Fruit fly (Drosophila melanogaster) whole organism, embryonic: ENCODE results near the gene snk.

Source experiments
- ATbp ChIP-seq: fragments of 200-800 bp; sonication (Bioruptor generic); optimal IDR thresholded peaks from 2 replicates; lab custom pipeline; 2017; ENCODE audit warnings: missing biosample characterization, mild to moderate bottlenecking, missing genetic modification characterization, missing genetic modification reagents
- B-H1 ChIP-seq: fragments of 200-800 bp; sonication (Bioruptor generic); IDR thresholded peaks from 3 replicates; pipeline ENCODE4 v1.3.6; 2022; ENCODE audit warnings: missing biosample characterization, missing genetic modification characterization
- Bgb ChIP-seq: fragments of 200-800 bp; sonication (Bioruptor generic); IDR thresholded peaks from 2 replicates; pipeline ENCODE4 v1.3.6; 2022; ENCODE audit warnings: missing biosample characterization, missing genetic modification characterization; ENCODE audit not compliant: partially characterized antibody
- CG12659 ChIP-seq: fragments of 200-800 bp; sonication (Bioruptor generic); optimal IDR thresholded peaks from 3 replicates; lab custom pipeline; 2017; ENCODE audit warnings: mild to moderate bottlenecking, missing biosample characterization, missing genetic modification reagents, missing genetic modification characterization
- CG13894 ChIP-seq: fragments of 200-800 bp; sonication (Bioruptor generic); optimal IDR thresholded peaks from 3 replicates; lab custom pipeline; 2018; ENCODE audit warnings: missing biosample characterization, mild to moderate bottlenecking, missing genetic modification characterization, moderate library complexity
- CG1602 ChIP-seq: fragments of 200-800 bp; sonication (Bioruptor generic); optimal IDR thresholded peaks from 3 replicates; lab custom pipeline; 2016; ENCODE audit warnings: missing biosample characterization, missing genetic modification characterization
- CG17829 ChIP-seq: fragments of 200-800 bp; optimal IDR thresholded peaks from 2 replicates; lab custom pipeline; 2019; ENCODE audit warnings: missing biosample characterization, mild to moderate bottlenecking, missing genetic modification characterization, moderate library complexity
- CG18619 ChIP-seq: fragments of 200-800 bp; sonication (Bioruptor generic); optimal IDR thresholded peaks from 3 replicates; lab custom pipeline; 2017; ENCODE audit warnings: missing biosample characterization, mild to moderate bottlenecking, missing genetic modification characterization
- CG2120 ChIP-seq: fragments of 200-800 bp; sonication (Bioruptor generic); optimal IDR thresholded peaks from 3 replicates; lab custom pipeline; 2016; ENCODE audit warnings: missing biosample characterization, missing genetic modification characterization
- CG2199 ChIP-seq: fragments of 200-800 bp; sonication (Bioruptor generic); IDR thresholded peaks from 3 replicates; pipeline ENCODE4 v1.3.6; 2022; ENCODE audit warnings: missing biosample characterization, missing genetic modification characterization
- CG30020 ChIP-seq: fragments of 200-800 bp; optimal IDR thresholded peaks from 2 replicates; lab custom pipeline; 2019; ENCODE audit warnings: missing biosample characterization, mild to moderate bottlenecking, missing genetic modification characterization, moderate library complexity
- CG3281 ChIP-seq: fragments of 200-800 bp; sonication (Bioruptor generic); optimal IDR thresholded peaks from 3 replicates; lab custom pipeline; 2017; ENCODE audit warnings: missing biosample characterization, mild to moderate bottlenecking, missing genetic modification characterization
- CG34224 ChIP-seq: fragments of 200-800 bp; sonication (Bioruptor generic); IDR thresholded peaks from 3 replicates; pipeline ENCODE4 v1.3.6; 2022; ENCODE audit warnings: missing biosample characterization, missing genetic modification characterization; ENCODE audit not compliant: partially characterized antibody
- CG3995 ChIP-seq: fragments of 200-800 bp; sonication (Bioruptor generic); optimal IDR thresholded peaks from 3 replicates; lab custom pipeline; 2016; ENCODE audit warnings: missing biosample characterization, missing genetic modification characterization
- CG6175 ChIP-seq: fragments of 200-800 bp; sonication (Bioruptor generic); IDR thresholded peaks from 3 replicates; pipeline ENCODE4 v1.3.6; 2022; ENCODE audit warnings: missing biosample characterization, missing genetic modification characterization
- CG7357 ChIP-seq: fragments of 200-800 bp; sonication (Bioruptor generic); IDR thresholded peaks from 3 replicates; pipeline ENCODE4 v1.3.6; 2022; ENCODE audit warnings: missing biosample characterization, missing genetic modification characterization
- CG7556 ChIP-seq: fragments of 200-800 bp; sonication (Bioruptor generic); optimal IDR thresholded peaks from 2 replicates; lab custom pipeline; 2017; ENCODE audit warnings: missing biosample characterization, mild to moderate bottlenecking, missing genetic modification characterization
- CG8478 ChIP-seq: fragments of >200 bp; optimal IDR thresholded peaks from 2 replicates; lab custom pipeline; 2018
- CG8944 ChIP-seq: fragments of 200-800 bp; sonication (Bioruptor generic); optimal IDR thresholded peaks from 3 replicates; lab custom pipeline; 2016; ENCODE audit warnings: missing biosample characterization, missing genetic modification characterization
- CG9437 ChIP-seq: fragments of 200-800 bp; sonication (Bioruptor generic); optimal IDR thresholded peaks from 2 replicates; lab custom pipeline; 2018; ENCODE audit warnings: missing biosample characterization, mild to moderate bottlenecking, missing genetic modification characterization
- CkIIα-i1 ChIP-seq: fragments of 200-800 bp; sonication (Bioruptor generic); IDR thresholded peaks from 2 replicates; pipeline ENCODE4 v1.3.6; 2022; ENCODE audit warnings: missing biosample characterization, missing genetic modification characterization
- Fer1 ChIP-seq: fragments of 200-800 bp; sonication (Bioruptor generic); optimal IDR thresholded peaks from 2 replicates; lab custom pipeline; 2017; ENCODE audit warnings: missing biosample characterization, mild to moderate bottlenecking, missing genetic modification characterization
- H15 ChIP-seq: fragments of 200-800 bp; sonication (Bioruptor generic); IDR thresholded peaks from 3 replicates; pipeline ENCODE4 v1.3.6; 2022; ENCODE audit warnings: missing biosample characterization, missing genetic modification characterization
- HLH54F ChIP-seq: fragments of 200-800 bp; sonication (Bioruptor generic); optimal IDR thresholded peaks from 3 replicates; lab custom pipeline; 2016; ENCODE audit warnings: missing biosample characterization, missing genetic modification characterization
- Hand ChIP-seq: fragments of 200-800 bp; sonication (Bioruptor generic); optimal IDR thresholded peaks from 2 replicates; lab custom pipeline; 2017; ENCODE audit warnings: mild to moderate bottlenecking, missing biosample characterization, missing genetic modification reagents, missing genetic modification characterization
- Kr ChIP-seq: fragments of 200-800 bp; sonication (Bioruptor generic); optimal IDR thresholded peaks from 2 replicates; lab custom pipeline; 2017; ENCODE audit warnings: missing biosample characterization, mild to moderate bottlenecking, missing genetic modification characterization
- Mad ChIP-seq: fragments of 200-800 bp; sonication (Bioruptor generic); optimal IDR thresholded peaks from 2 replicates; lab custom pipeline; 2016; ENCODE audit warnings: missing biosample characterization, missing genetic modification characterization
- Myb ChIP-seq: fragments of 200-800 bp; sonication (Bioruptor generic); optimal IDR thresholded peaks from 2 replicates; lab custom pipeline; 2016; ENCODE audit warnings: missing biosample characterization, missing genetic modification characterization
- NC2β ChIP-seq: fragments of 200-800 bp; sonication (Bioruptor generic); optimal IDR thresholded peaks from 2 replicates; lab custom pipeline; 2016; ENCODE audit warnings: missing biosample characterization, missing genetic modification characterization
- NFAT ChIP-seq: fragments of 200-800 bp; sonication (Bioruptor generic); IDR thresholded peaks from 2 replicates; pipeline ENCODE4 v1.3.6; 2022; ENCODE audit warnings: missing biosample characterization, missing genetic modification characterization
- Nf-YB ChIP-seq: fragments of 200-800 bp; sonication (Bioruptor generic); optimal IDR thresholded peaks from 3 replicates; lab custom pipeline; 2019; ENCODE audit warnings: missing biosample characterization, mild to moderate bottlenecking, missing genetic modification characterization, moderate library complexity
- Oli ChIP-seq: fragments of 200-800 bp; sonication (Bioruptor generic); optimal IDR thresholded peaks from 2 replicates; lab custom pipeline; 2018; ENCODE audit warnings: missing biosample characterization, mild to moderate bottlenecking, missing genetic modification characterization, moderate library complexity
- Sry-β ChIP-seq: fragments of 200-800 bp; sonication (Bioruptor generic); optimal IDR thresholded peaks from 2 replicates; lab custom pipeline; 2018; ENCODE audit warnings: missing biosample characterization, mild to moderate bottlenecking, missing genetic modification characterization, moderate library complexity
- YL-1 ChIP-seq: fragments of 200-800 bp; sonication (Bioruptor generic); optimal IDR thresholded peaks from 3 replicates; lab custom pipeline; 2017; ENCODE audit warnings: missing biosample characterization, mild to moderate bottlenecking, missing genetic modification characterization
- ap ChIP-seq: fragments of 200-800 bp; sonication (Bioruptor generic); IDR thresholded peaks from 2 replicates; pipeline ENCODE4 v1.3.6; 2022; ENCODE audit warnings: missing biosample characterization, missing genetic modification characterization
- dmrt11E ChIP-seq: fragments of 200-800 bp; sonication (Bioruptor generic); optimal IDR thresholded peaks from 3 replicates; lab custom pipeline; 2018; ENCODE audit warnings: missing biosample characterization, mild to moderate bottlenecking, missing genetic modification characterization, moderate library complexity
- esg ChIP-seq: fragments of 200-800 bp; sonication (Bioruptor generic); conservative IDR thresholded peaks from 2 replicates; pipeline ENCODE4 v1.3.6; 2022; ENCODE audit warnings: missing biosample characterization, missing genetic modification characterization
- fd3F ChIP-seq: fragments of 200-800 bp; sonication (Bioruptor generic); optimal IDR thresholded peaks from 2 replicates; lab custom pipeline; 2018; ENCODE audit warnings: missing biosample characterization, mild to moderate bottlenecking, missing genetic modification characterization, moderate library complexity
- gcm ChIP-seq: fragments of 200-800 bp; sonication (Bioruptor generic); optimal IDR thresholded peaks from 2 replicates; lab custom pipeline; 2019; ENCODE audit warnings: missing biosample characterization, mild to moderate bottlenecking, missing genetic modification characterization, moderate library complexity
- gfzf ChIP-seq: fragments of 200-800 bp; sonication (Bioruptor generic); optimal IDR thresholded peaks from 2 replicates; lab custom pipeline; 2016; ENCODE audit warnings: missing biosample characterization, mild to moderate bottlenecking, missing genetic modification characterization, moderate library complexity
- ham ChIP-seq: fragments of 200-800 bp; sonication (Bioruptor generic); IDR thresholded peaks from 2 replicates; pipeline ENCODE4 v1.3.6; 2022; ENCODE audit warnings: missing biosample characterization, missing genetic modification characterization
- nerfin-1 ChIP-seq: fragments of 200-800 bp; sonication (Bioruptor generic); optimal IDR thresholded peaks from 3 replicates; lab custom pipeline; 2019; ENCODE audit warnings: missing biosample characterization, mild to moderate bottlenecking, missing genetic modification characterization, moderate library complexity
- pfk ChIP-seq: fragments of 200-800 bp; sonication (Bioruptor generic); optimal IDR thresholded peaks from 2 replicates; lab custom pipeline; 2018; ENCODE audit warnings: missing biosample characterization, mild to moderate bottlenecking, missing genetic modification characterization, moderate library complexity
- prd ChIP-seq, 3 experiments: fragments of >200 bp in 2 of 3; fragments of 200-800 bp in 1 of 3; sonication (Bioruptor generic) in 1 of 3; optimal IDR thresholded peaks in 2 of 3; IDR thresholded peaks in 1 of 3; 2 replicates in 2 of 3; 3 replicates in 1 of 3; pipeline versions ENCODE4 v1.3.6 to Lab custom; 2017 to 2022; ENCODE audit warnings: missing biosample characterization in 1 of 3, missing genetic modification characterization in 1 of 3
- ranshi ChIP-seq: fragments of 200-800 bp; sonication (Bioruptor generic); IDR thresholded peaks from 2 replicates; pipeline ENCODE4 v1.3.6; 2022; ENCODE audit warnings: missing biosample characterization, missing genetic modification characterization
- run ChIP-seq: fragments of 200-800 bp; sonication (Bioruptor generic); optimal IDR thresholded peaks from 3 replicates; lab custom pipeline; 2018; ENCODE audit warnings: missing biosample characterization, mild to moderate bottlenecking, missing genetic modification characterization
- stwl ChIP-seq: fragments of 200-800 bp; sonication (Bioruptor generic); optimal IDR thresholded peaks from 3 replicates; lab custom pipeline; 2018; ENCODE audit warnings: missing biosample characterization, mild to moderate bottlenecking, missing genetic modification characterization, moderate library complexity
- tin ChIP-seq: fragments of 200-800 bp; sonication (Bioruptor generic); optimal IDR thresholded peaks from 3 replicates; lab custom pipeline; 2016; ENCODE audit warnings: missing biosample characterization, missing genetic modification characterization
- ttk ChIP-seq: fragments of 200-800 bp; sonication (Bioruptor generic); IDR thresholded peaks from 2 replicates; pipeline ENCODE4 v2.1.2; 2022; ENCODE audit warnings: missing biosample characterization, missing genetic modification characterization
- tup ChIP-seq: fragments of 200-800 bp; sonication (Bioruptor generic); optimal IDR thresholded peaks from 2 replicates; lab custom pipeline; 2016; ENCODE audit warnings: missing biosample characterization, mild to moderate bottlenecking, missing genetic modification characterization, moderate library complexity

Gene snk

dm6 chr3R:13068022-13068421, 25.5 kb upstream of the snk start (continued):
- TF ChIP-seq Hand, result no peak
- peak; percentile 95 for TF ChIP-seq gcm
- peak; percentile 99 for TF ChIP-seq ATbp
- TF ChIP-seq Nf-YB, result peak; percentile 80
- TF ChIP-seq esg, result no peak
- peak; percentile 24 for TF ChIP-seq CG2120
- peak; percentile 12 for TF ChIP-seq HLH54F (GFP tag; lab: Kevin White, UChicago)
- peak; percentile 91 for TF ChIP-seq dmrt11E (tag; lab: Kevin White, UChicago)
- peak; percentile 91 for TF ChIP-seq Fer1 (GFP tag; lab: Kevin White, UChicago)
- TF ChIP-seq nerfin-1, result peak; percentile 94
- TF ChIP-seq CG6175 (GFP tag; lab: Robert Waterston, UW), result no peak
- TF ChIP-seq Sry-β (GFP tag; lab: Kevin White, UChicago), result peak; percentile 80
- TF ChIP-seq CG30020 (tag; lab: Kevin White, UChicago), result no peak
- peak; percentile 83 for TF ChIP-seq CG18619 (GFP tag; lab: Kevin White, UChicago)
- peak; percentile 92 for TF ChIP-seq CG3281 (GFP tag; lab: Kevin White, UChicago)
- peak; percentile 97 for TF ChIP-seq Kr
- peak; percentile 57 for TF ChIP-seq tup
- TF ChIP-seq CG13894, result no peak
- no peak for TF ChIP-seq prd (optimal IDR thresholded peaks at IDR 0.05; lab: Kevin White, UChicago)
- TF ChIP-seq prd (GFP tag; IDR thresholded peaks at IDR 0.05; lab: Robert Waterston, UW), result no peak
- TF ChIP-seq Oli, result peak; percentile 83
- peak; percentile 72 for TF ChIP-seq Mad (GFP tag; lab: Kevin White, UChicago)
- TF ChIP-seq CG7357 (GFP tag; lab: Robert Waterston, UW), result 0 out of 3 replicates have a peak, but pooled peaks have one; percentile 19
- TF ChIP-seq Myb (GFP tag; lab: Kevin White, UChicago), result peak; percentile 26
- TF ChIP-seq CG8944 (GFP tag; lab: Kevin White, UChicago), result peak; percentile 67
- no peak for TF ChIP-seq gfzf
- peak; percentile 76 for TF ChIP-seq CG17829 (tag; lab: Kevin White, UChicago)
- peak; percentile 76 for TF ChIP-seq CG12659 (GFP tag; lab: Kevin White, UChicago)
- TF ChIP-seq NFAT (GFP tag; lab: Robert Waterston, UW), result no peak
- peak; percentile 88 for TF ChIP-seq NC2β (GFP tag; lab: Kevin White, UChicago)
- peak; percentile 59; the same call in 1 of the 3 replicates for TF ChIP-seq CG2199
- peak; percentile 82 for TF ChIP-seq CG7556
- peak; percentile 77 for TF ChIP-seq fd3F (GFP tag; lab: Kevin White, UChicago)
- TF ChIP-seq stwl (tag; lab: Kevin White, UChicago), result no peak
- TF ChIP-seq CG3995 (GFP tag; lab: Kevin White, UChicago), result peak; percentile 50
- no peak for TF ChIP-seq CkIIα-i1 (GFP tag; lab: Robert Waterston, UW)
- TF ChIP-seq pfk (GFP tag; lab: Kevin White, UChicago), result peak; percentile 70
- no peak for TF ChIP-seq ap
- TF ChIP-seq YL-1 (GFP tag; lab: Kevin White, UChicago), result peak; percentile 45
- TF ChIP-seq H15 (GFP tag; lab: Robert Waterston, UW), result peak; percentile 56; the same call in 1 of the 3 replicates
- no peak for TF ChIP-seq Bgb (GFP tag; lab: Robert Waterston, UW)
- TF ChIP-seq ttk (GFP tag; lab: Robert Waterston, UW), result peak; percentile 55; the same call in 1 of the 2 replicates
- TF ChIP-seq CG1602 (GFP tag; lab: Kevin White, UChicago), result peak; percentile 62
- peak; percentile 51 for TF ChIP-seq tin (GFP tag; lab: Kevin White, UChicago)
- TF ChIP-seq ham, result no peak
- peak; percentile 47; the same call in 1 of the 3 replicates for TF ChIP-seq B-H1 (GFP tag; lab: Robert Waterston, UW)
- TF ChIP-seq CG9437, result peak; percentile 27
- peak; percentile 77 for TF ChIP-seq ranshi (GFP tag; lab: Robert Waterston, UW)
- peak; percentile 82 for TF ChIP-seq run (tag; lab: Kevin White, UChicago)
- no peak for TF ChIP-seq CG8478 (lab: Kevin White, UChicago)
- no peak for TF ChIP-seq CG34224
